Worm (Caenorhabditis elegans): ENCODE data around the gene nspc-17.

nspc-17 gene

ce11 chrX:14525325-14526305 lies 634 bp upstream of the nspc-17 start (continued):
- TF ChIP-seq F33H1.4 (GFP tag; IDR thresholded peaks at IDR 0.05) (peak; percentile 32), let-526 (GFP tag; IDR thresholded peaks at IDR 0.05) (peak; percentile 95), C06A6.2 (GFP tag; conservative IDR thresholded peaks at IDR 0.05) (peak; percentile 98), hrde-1 (tag; optimal IDR thresholded peaks at IDR 0.05; ENCODE audit: borderline replicate concordance) (no peak), zim-3 (tag; optimal IDR thresholded peaks at IDR 0.05) (peak; percentile 14), F57A8.1 (GFP tag; optimal IDR thresholded peaks at IDR 0.05) (peak; percentile 95), attf-6 (GFP tag; IDR thresholded peaks at IDR 0.05) (peak; percentile 61; the same call in 1 of the 2 replicates), lin-40 (tag; optimal IDR thresholded peaks at IDR 0.05) (peak; percentile 100), ceh-91 (GFP tag; IDR thresholded peaks at IDR 0.05) (no peak), ztf-26 (tag; optimal IDR thresholded peaks at IDR 0.05) (peak; percentile 100), tbp1 (GFP tag; optimal IDR thresholded peaks at IDR 0.05) (peak; percentile 79), rec-8 (tag; optimal IDR thresholded peaks at IDR 0.05) (peak in 1 of 2 experiments; percentile 34), snpc-3.4 (tag; optimal IDR thresholded peaks at IDR 0.05) (no peak), atf-7 (tag; optimal IDR thresholded peaks at IDR 0.05) (peak; percentile 99), nfya-2 (GFP tag; IDR thresholded peaks at IDR 0.05) (no peak), snpc-1.1 (tag; optimal IDR thresholded peaks at IDR 0.05; ENCODE audit: insufficient read depth) (no peak), Y67H2A.10 (GFP tag; conservative IDR thresholded peaks at IDR 0.05) (peak; percentile 48; the same call in 1 of the 2 replicates), madf-8 (GFP tag; conservative IDR thresholded peaks at IDR 0.05) (no peak), cebp-2 (GFP tag; IDR thresholded peaks at IDR 0.05) (peak; percentile 98), Y95B8A.8 (GFP tag; IDR thresholded peaks at IDR 0.05) (0 out of 2 replicates have a peak, but pooled peaks have one; percentile 64), ekl-4 (GFP tag; IDR thresholded peaks at IDR 0.05) (peak; percentile 94), ceh-27 (GFP tag; optimal IDR thresholded peaks at IDR 0.05) (peak; percentile 99), B0261.1 (tag; optimal IDR thresholded peaks at IDR 0.05) (peak; percentile 62), lsy-27 (tag; optimal IDR thresholded peaks at IDR 0.05; ENCODE audit: borderline replicate concordance, insufficient read depth) (peak; percentile 66), ztf-18 (tag; optimal IDR thresholded peaks at IDR 0.05) (peak; percentile 80), hlh-26 (GFP tag; conservative IDR thresholded peaks at IDR 0.05) (no peak), xnd-1 (tag; optimal IDR thresholded peaks at IDR 0.05) (no peak), ztf-25 (GFP tag; IDR thresholded peaks at IDR 0.05) (no peak), sdz-38 (tag; optimal IDR thresholded peaks at IDR 0.05) (no peak), akir-1 (GFP tag; optimal IDR thresholded peaks at IDR 0.05) (peak; percentile 72), nfya-1 (tag; optimal IDR thresholded peaks at IDR 0.05; ENCODE audit: borderline replicate concordance, insufficient read depth) (no peak), ceh-79 (tag; optimal IDR thresholded peaks at IDR 0.05) (peak; percentile 97), efl-1 (GFP tag; optimal IDR thresholded peaks at IDR 0.05) (peak; percentile 27), lin-26 (GFP tag; IDR thresholded peaks at IDR 0.05) (peak; percentile 85), rpc-1 (optimal IDR thresholded peaks at IDR 0.05) (peak; percentile 17), rpc-1 (tag; optimal IDR thresholded peaks at IDR 0.05) (no peak), pha-4 (tag; optimal IDR thresholded peaks at IDR 0.05) (peak; percentile 40), lin-35 (GFP tag; optimal IDR thresholded peaks at IDR 0.05) (peak in 2 of 3 experiments; percentile 83 to 99), F57C9.4 (tag; optimal IDR thresholded peaks at IDR 0.05) (peak; percentile 81), attf-3 (GFP tag; conservative IDR thresholded peaks at IDR 0.05) (peak; percentile 58; the same call in 1 of the 2 replicates), ets-4 (GFP tag; optimal IDR thresholded peaks at IDR 0.05) (peak; percentile 93), K11D2.4 (GFP tag; IDR thresholded peaks at IDR 0.05) (peak; percentile 100), madf-10 (tag; optimal IDR thresholded peaks at IDR 0.05) (peak; percentile 97), rcor-1 (GFP tag; IDR thresholded peaks at IDR 0.05) (peak; percentile 97), nhr-120 (GFP tag; IDR thresholded peaks at IDR 0.05) (peak; percentile 95)

Measured in whole organism, young adult.